Fruit fly (Drosophila melanogaster) whole organism, embryonic: ENCODE results near the gene VhaPPA1-2.

Source experiments
- Asciz ChIP-seq: fragments of 200-800 bp; sonication (Bioruptor generic); optimal IDR thresholded peaks from 2 replicates; lab custom pipeline; 2017; ENCODE audit warnings: missing biosample characterization, mild to moderate bottlenecking, missing genetic modification characterization, missing genetic modification reagents
- B-H1 ChIP-seq: fragments of 200-800 bp; sonication (Bioruptor generic); IDR thresholded peaks from 3 replicates; pipeline ENCODE4 v1.3.6; 2022; ENCODE audit warnings: missing biosample characterization, missing genetic modification characterization
- Blimp-1 ChIP-seq: fragments of 200-800 bp; sonication (Bioruptor generic); optimal IDR thresholded peaks from 3 replicates; lab custom pipeline; 2018; ENCODE audit warnings: missing biosample characterization, missing genetic modification characterization, mild to moderate bottlenecking, moderate library complexity, missing genetic modification reagents
- BtbVII ChIP-seq: fragments of 200-800 bp; sonication (Bioruptor generic); optimal IDR thresholded peaks from 3 replicates; lab custom pipeline; 2017; ENCODE audit warnings: missing biosample characterization, mild to moderate bottlenecking, missing genetic modification characterization
- CG10209 ChIP-seq: fragments of 200-800 bp; sonication (Bioruptor generic); optimal IDR thresholded peaks from 3 replicates; lab custom pipeline; 2017; ENCODE audit warnings: missing biosample characterization, mild to moderate bottlenecking, missing genetic modification characterization, missing genetic modification reagents
- CG12104 ChIP-seq: fragments of 200-800 bp; sonication (Bioruptor generic); optimal IDR thresholded peaks from 3 replicates; lab custom pipeline; 2016; ENCODE audit warnings: missing biosample characterization, missing genetic modification characterization
- CG13775 ChIP-seq: fragments of 200-800 bp; sonication (Bioruptor generic); optimal IDR thresholded peaks from 3 replicates; lab custom pipeline; 2017; ENCODE audit warnings: missing biosample characterization, mild to moderate bottlenecking, missing genetic modification characterization
- CG14860 ChIP-seq: fragments of 200-800 bp; sonication (Bioruptor generic); IDR thresholded peaks from 3 replicates; pipeline ENCODE4 v1.3.6; 2022; ENCODE audit warnings: missing biosample characterization, missing genetic modification characterization; ENCODE audit not compliant: partially characterized antibody
- CG16863 ChIP-seq: fragments of 200-800 bp; sonication (Bioruptor generic); optimal IDR thresholded peaks from 3 replicates; lab custom pipeline; 2016; ENCODE audit warnings: missing biosample characterization, missing genetic modification characterization
- CG17612 ChIP-seq: fragments of 200-800 bp; sonication (Bioruptor generic); IDR thresholded peaks from 2 replicates; pipeline ENCODE4 v1.3.6; 2022; ENCODE audit warnings: missing biosample characterization, missing genetic modification characterization
- CG17802 ChIP-seq: fragments of 200-800 bp; sonication (Bioruptor generic); optimal IDR thresholded peaks from 2 replicates; lab custom pipeline; 2018; ENCODE audit warnings: missing biosample characterization, mild to moderate bottlenecking, missing genetic modification characterization, moderate library complexity
- CG1792 ChIP-seq: fragments of 200-800 bp; sonication (Bioruptor generic); optimal IDR thresholded peaks from 2 replicates; lab custom pipeline; 2016; ENCODE audit warnings: missing biosample characterization, missing genetic modification characterization
- CG2875 ChIP-seq: fragments of 200-800 bp; sonication (Bioruptor generic); optimal IDR thresholded peaks from 2 replicates; lab custom pipeline; 2017; ENCODE audit warnings: missing biosample characterization, mild to moderate bottlenecking, missing genetic modification characterization, missing genetic modification reagents
- CG30403 ChIP-seq: fragments of 200-800 bp; sonication (Bioruptor generic); optimal IDR thresholded peaks from 3 replicates; lab custom pipeline; 2016; ENCODE audit warnings: missing biosample characterization, missing genetic modification characterization
- CG3726 ChIP-seq: fragments of 200-800 bp; sonication (Bioruptor generic); IDR thresholded peaks from 3 replicates; pipeline ENCODE4, ENCODE4 v1.3.6; 2022; ENCODE audit warnings: missing biosample characterization, missing genetic modification characterization
- CG42726 ChIP-seq: fragments of 200-800 bp; sonication (Bioruptor generic); IDR thresholded peaks from 2 replicates; pipeline ENCODE4 v1.3.6; 2022; ENCODE audit warnings: missing biosample characterization, missing genetic modification characterization; ENCODE audit not compliant: partially characterized antibody
- CG6175 ChIP-seq: fragments of 200-800 bp; sonication (Bioruptor generic); IDR thresholded peaks from 3 replicates; pipeline ENCODE4 v1.3.6; 2022; ENCODE audit warnings: missing biosample characterization, missing genetic modification characterization
- CG6765 ChIP-seq: fragments of 200-800 bp; sonication (Bioruptor generic); optimal IDR thresholded peaks from 3 replicates; lab custom pipeline; 2017; ENCODE audit warnings: missing biosample characterization, mild to moderate bottlenecking, missing genetic modification characterization
- CG7786 ChIP-seq: fragments of 200-800 bp; sonication (Bioruptor generic); optimal IDR thresholded peaks from 2 replicates; lab custom pipeline; 2016; ENCODE audit warnings: missing biosample characterization, missing genetic modification characterization
- CG7987 ChIP-seq: fragments of 200-800 bp; sonication (Bioruptor generic); optimal IDR thresholded peaks from 2 replicates; lab custom pipeline; 2018; ENCODE audit warnings: missing biosample characterization, mild to moderate bottlenecking, missing genetic modification characterization, moderate library complexity
- CHES-1-like ChIP-seq: fragments of 200-800 bp; sonication (Bioruptor generic); optimal IDR thresholded peaks from 2 replicates; lab custom pipeline; 2016; ENCODE audit warnings: missing biosample characterization, missing genetic modification characterization
- Dip2 ChIP-seq: fragments of 200-800 bp; sonication (Bioruptor generic); IDR thresholded peaks from 2 replicates; pipeline ENCODE4 v1.3.6; 2022; ENCODE audit warnings: missing biosample characterization, missing genetic modification characterization
- Fer1 ChIP-seq: fragments of 200-800 bp; sonication (Bioruptor generic); optimal IDR thresholded peaks from 2 replicates; lab custom pipeline; 2017; ENCODE audit warnings: missing biosample characterization, mild to moderate bottlenecking, missing genetic modification characterization
- HLH54F ChIP-seq: fragments of 200-800 bp; sonication (Bioruptor generic); optimal IDR thresholded peaks from 3 replicates; lab custom pipeline; 2016; ENCODE audit warnings: missing biosample characterization, missing genetic modification characterization
- MBD-R2 ChIP-seq: fragments of 200-800 bp; sonication (Bioruptor generic); IDR thresholded peaks from 2 replicates; pipeline ENCODE4 v1.3.6; 2022; ENCODE audit warnings: missing biosample characterization, missing genetic modification characterization
- NC2α ChIP-seq: fragments of 200-800 bp; sonication (Bioruptor generic); optimal IDR thresholded peaks from 2 replicates; lab custom pipeline; 2016; ENCODE audit warnings: missing biosample characterization, missing genetic modification characterization
- Nf-YB ChIP-seq: fragments of 200-800 bp; sonication (Bioruptor generic); optimal IDR thresholded peaks from 3 replicates; lab custom pipeline; 2019; ENCODE audit warnings: missing biosample characterization, mild to moderate bottlenecking, missing genetic modification characterization, moderate library complexity
- Ravus ChIP-seq: fragments of 200-800 bp; sonication (Bioruptor generic); IDR thresholded peaks from 2 replicates; pipeline ENCODE4 v1.3.6; 2022; ENCODE audit warnings: missing biosample characterization, missing genetic modification characterization
- Sox102F ChIP-seq: fragments of 200-800 bp; sonication (Bioruptor generic); optimal IDR thresholded peaks from 2 replicates; lab custom pipeline; 2018; ENCODE audit warnings: missing biosample characterization, mild to moderate bottlenecking, missing genetic modification characterization, moderate library complexity
- ac ChIP-seq: fragments of 200-800 bp; sonication (Bioruptor generic); optimal IDR thresholded peaks from 3 replicates; lab custom pipeline; 2017; ENCODE audit warnings: missing biosample characterization, mild to moderate bottlenecking, missing genetic modification characterization
- bcd ChIP-seq: fragments of 200-800 bp; sonication (Bioruptor generic); optimal IDR thresholded peaks from 2 replicates; lab custom pipeline; 2017; ENCODE audit warnings: missing biosample characterization, mild to moderate bottlenecking, missing genetic modification characterization
- br ChIP-seq: fragments of >200 bp; optimal IDR thresholded peaks from 2 replicates; lab custom pipeline; 2017
- chm ChIP-seq: fragments of 200-800 bp; sonication (Bioruptor generic); IDR thresholded peaks from 2 replicates; pipeline ENCODE4 v1.3.6; 2022; ENCODE audit warnings: missing biosample characterization, missing genetic modification characterization
- cwo ChIP-seq: fragments of 200-800 bp; sonication (Bioruptor generic); optimal IDR thresholded peaks from 3 replicates; lab custom pipeline; 2017; ENCODE audit warnings: missing biosample characterization, missing genetic modification characterization, mild to moderate bottlenecking, moderate library complexity, missing genetic modification reagents
- da ChIP-seq: fragments of 200-800 bp; sonication (Bioruptor generic); optimal IDR thresholded peaks from 2 replicates; lab custom pipeline; 2016; ENCODE audit warnings: missing biosample characterization, missing genetic modification characterization
- dati ChIP-seq: fragments of 200-800 bp; sonication (Bioruptor generic); IDR thresholded peaks from 2 replicates; pipeline ENCODE4 v1.3.6; 2022; ENCODE audit warnings: missing biosample characterization, missing genetic modification characterization
- fd96Cb ChIP-seq: fragments of 200-800 bp; sonication (Bioruptor generic); optimal IDR thresholded peaks from 2 replicates; lab custom pipeline; 2018; ENCODE audit warnings: missing biosample characterization, mild to moderate bottlenecking, missing genetic modification characterization, moderate library complexity
- jing ChIP-seq: fragments of 200-800 bp; sonication (Bioruptor generic); optimal IDR thresholded peaks from 2 replicates; lab custom pipeline; 2018; ENCODE audit warnings: missing biosample characterization, mild to moderate bottlenecking, missing genetic modification characterization
- ken ChIP-seq: fragments of 200-800 bp; sonication (Bioruptor generic); IDR thresholded peaks from 3 replicates; pipeline ENCODE4 v1.3.6; 2022; ENCODE audit warnings: missing biosample characterization, missing genetic modification characterization
- lab ChIP-seq: fragments of 200-800 bp; sonication (Bioruptor generic); optimal IDR thresholded peaks from 3 replicates; lab custom pipeline; 2017; ENCODE audit warnings: missing biosample characterization, missing genetic modification characterization, mild to moderate bottlenecking, moderate library complexity, missing genetic modification reagents
- pan ChIP-seq, 4 experiments: fragments of >200 bp in 3 of 4; fragments of 200-800 bp in 1 of 4; sonication (Bioruptor generic) in 1 of 4; optimal IDR thresholded peaks in 3 of 4; IDR thresholded peaks in 1 of 4; 2 replicates each; pipeline versions ENCODE4 v1.3.6 to Lab custom; 2017 to 2022; ENCODE audit warnings: missing biosample characterization in 2 of 4, missing genetic modification characterization in 2 of 4, mixed read lengths in 1 of 4
- pfk ChIP-seq: fragments of 200-800 bp; sonication (Bioruptor generic); optimal IDR thresholded peaks from 2 replicates; lab custom pipeline; 2018; ENCODE audit warnings: missing biosample characterization, mild to moderate bottlenecking, missing genetic modification characterization, moderate library complexity
- repo ChIP-seq: fragments of 200-800 bp; sonication (Bioruptor generic); optimal IDR thresholded peaks from 2 replicates; lab custom pipeline; 2016; ENCODE audit warnings: missing biosample characterization, missing genetic modification characterization
- row ChIP-seq: fragments of 200-800 bp; sonication (Bioruptor generic); IDR thresholded peaks from 3 replicates; pipeline ENCODE4 v1.3.6; 2022; ENCODE audit warnings: missing biosample characterization, missing genetic modification characterization
- sqz ChIP-seq: fragments of 200-800 bp; sonication (Bioruptor generic); optimal IDR thresholded peaks from 3 replicates; lab custom pipeline; 2018; ENCODE audit warnings: missing biosample characterization, mild to moderate bottlenecking, missing genetic modification characterization
- sr ChIP-seq: fragments of 200-800 bp; sonication (Bioruptor generic); IDR thresholded peaks from 3 replicates; pipeline ENCODE4 v1.3.6; 2022; ENCODE audit warnings: missing biosample characterization, missing genetic modification characterization
- tap ChIP-seq: fragments of 200-800 bp; optimal IDR thresholded peaks from 3 replicates; lab custom pipeline; 2019; ENCODE audit warnings: missing biosample characterization, mild to moderate bottlenecking, missing genetic modification characterization, moderate library complexity
- trh ChIP-seq: fragments of 200-800 bp; sonication (Bioruptor generic); optimal IDR thresholded peaks from 2 replicates; lab custom pipeline; 2016; ENCODE audit warnings: missing biosample characterization, missing genetic modification characterization
- twi ChIP-seq: fragments of 200-800 bp; optimal IDR thresholded peaks from 2 replicates; lab custom pipeline; 2019; ENCODE audit warnings: missing biosample characterization, mild to moderate bottlenecking, missing genetic modification characterization, moderate library complexity
- zfh2 ChIP-seq: fragments of 200-800 bp; sonication (Bioruptor generic); optimal IDR thresholded peaks from 2 replicates; lab custom pipeline; 2016; ENCODE audit warnings: missing biosample characterization, missing genetic modification characterization

Gene VhaPPA1-2

DNA sequence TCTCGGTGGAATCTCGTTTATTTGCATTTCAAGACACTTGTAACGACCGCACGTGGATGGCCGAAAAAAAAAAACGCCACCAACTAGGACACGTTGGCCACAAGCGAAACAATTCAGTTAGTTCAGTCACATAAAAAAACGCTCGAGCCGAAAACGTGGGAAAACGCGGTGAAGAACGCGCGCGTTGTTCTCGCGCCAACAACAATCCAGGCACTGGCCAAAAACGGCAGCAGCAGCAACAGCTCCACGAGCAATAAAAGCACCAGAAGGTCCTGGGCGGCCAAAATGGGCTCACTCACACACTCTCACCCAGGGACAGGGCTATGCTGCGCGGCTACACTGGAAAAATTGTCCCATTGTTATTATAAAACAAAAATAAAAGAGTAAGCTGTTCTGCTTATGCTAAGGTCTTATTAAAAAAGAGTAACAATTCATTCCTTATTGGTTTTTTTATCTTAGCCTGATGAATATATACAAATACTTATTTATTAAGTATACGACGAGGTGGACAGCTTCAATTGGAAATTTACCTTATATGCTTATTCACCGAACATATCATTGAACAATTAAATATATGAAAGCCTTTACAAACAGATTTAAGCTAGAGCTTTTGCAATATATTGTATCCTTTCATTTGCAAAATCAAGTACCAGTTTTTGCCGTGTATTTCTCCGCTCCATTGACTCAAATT is 24.7 kb downstream of the VhaPPA1-2 start, which contains the start of gene btsz (continued):
- TF ChIP-seq CG2875 (GFP tag; lab: Kevin White, UChicago) = no peak
- TF ChIP-seq sqz (GFP tag; lab: Kevin White, UChicago) = no peak
- peak; percentile 46 for TF ChIP-seq CG13775 (GFP tag; lab: Kevin White, UChicago)
- TF ChIP-seq CG30403 (GFP tag; lab: Kevin White, UChicago) = peak; percentile 66
- TF ChIP-seq zfh2 = peak; percentile 5
- no peak for TF ChIP-seq pan (optimal IDR thresholded peaks at IDR 0.05; lab: Kevin White, UChicago)
- no peak for TF ChIP-seq pan (GFP tag; optimal IDR thresholded peaks at IDR 0.05 in 1 of 2, IDR thresholded peaks at IDR 0.05 in 1 of 2)
- no peak for TF ChIP-seq twi (tag; lab: Kevin White, UChicago)
- no peak for TF ChIP-seq ken (GFP tag; lab: Robert Waterston, UW)
- no peak for TF ChIP-seq CG16863
- TF ChIP-seq repo (GFP tag; lab: Kevin White, UChicago) = no peak
- TF ChIP-seq CG6765 (GFP tag; lab: Kevin White, UChicago) = peak; percentile 46
- no peak for TF ChIP-seq dati (GFP tag; lab: Robert Waterston, UW)
- no peak for TF ChIP-seq CG17612 (GFP tag; lab: Robert Waterston, UW)
- no peak for TF ChIP-seq CG7987 (GFP tag; lab: Kevin White, UChicago)
- no peak for TF ChIP-seq pfk
- TF ChIP-seq lab = peak; percentile 75
- TF ChIP-seq da (GFP tag; lab: Kevin White, UChicago) = no peak
- TF ChIP-seq CG12104 (GFP tag; lab: Kevin White, UChicago) = peak; percentile 35
- no peak for TF ChIP-seq Ravus (GFP tag; lab: Robert Waterston, UW)
- no peak for TF ChIP-seq CG14860 (GFP tag; lab: Robert Waterston, UW)
- no peak for TF ChIP-seq NC2α
- no peak for TF ChIP-seq CHES-1-like
- TF ChIP-seq MBD-R2 = no peak
- TF ChIP-seq CG42726 = no peak
- no peak for TF ChIP-seq jing (GFP tag; lab: Kevin White, UChicago)
- TF ChIP-seq sr = no peak
- no peak for TF ChIP-seq Dip2 (GFP tag; lab: Robert Waterston, UW)
- TF ChIP-seq BtbVII = peak; percentile 49
- peak; percentile 68 for TF ChIP-seq Fer1 (GFP tag; lab: Kevin White, UChicago)
- no peak for TF ChIP-seq chm (GFP tag; lab: Robert Waterston, UW)
- no peak for TF ChIP-seq ac (GFP tag; lab: Kevin White, UChicago)
- TF ChIP-seq tap = no peak
- TF ChIP-seq HLH54F (GFP tag; lab: Kevin White, UChicago) = no peak
- no peak for TF ChIP-seq B-H1 (GFP tag; lab: Robert Waterston, UW)
- no peak for TF ChIP-seq fd96Cb (tag; lab: Kevin White, UChicago)
- TF ChIP-seq CG10209 (GFP tag; lab: Kevin White, UChicago) = peak; percentile 38
- TF ChIP-seq CG6175 = no peak
- peak; percentile 33 for TF ChIP-seq Sox102F
- peak; percentile 51 for TF ChIP-seq row (GFP tag; lab: Robert Waterston, UW)
- no peak for TF ChIP-seq CG3726 (GFP tag; lab: Robert Waterston, UW)
- no peak for TF ChIP-seq br (lab: Kevin White, UChicago)
- peak; percentile 54 for TF ChIP-seq bcd (GFP tag; lab: Kevin White, UChicago)
- no peak for TF ChIP-seq Asciz
- no peak for TF ChIP-seq CG1792
- TF ChIP-seq Nf-YB (GFP tag; lab: Kevin White, UChicago) = no peak
- TF ChIP-seq CG17802 (tag; lab: Kevin White, UChicago) = no peak
- no peak for TF ChIP-seq Blimp-1
- no peak for TF ChIP-seq trh (GFP tag; lab: Kevin White, UChicago)
- TF ChIP-seq cwo = peak; percentile 64
- TF ChIP-seq CG7786 (GFP tag; lab: Kevin White, UChicago) = no peak
